Worm (Caenorhabditis elegans): ENCODE measurements around the gene vgln-1.

- TF ChIP-seq fkh-10 (GFP tag; optimal IDR thresholded peaks at IDR 0.05) = no peak
- TF ChIP-seq hlh-30 (tag; optimal IDR thresholded peaks at IDR 0.05; ENCODE audit: insufficient read depth) = no peak
- no peak for TF ChIP-seq ceh-45 (GFP tag; IDR thresholded peaks at IDR 0.05)
- TF ChIP-seq pqm-1 (tag; optimal IDR thresholded peaks at IDR 0.05) = no peak
- no peak for TF ChIP-seq pha-4 (tag; optimal IDR thresholded peaks at IDR 0.05)
- no peak for TF ChIP-seq lin-11 (tag; optimal IDR thresholded peaks at IDR 0.05)
- TF ChIP-seq tbx-2 (tag; optimal IDR thresholded peaks at IDR 0.05) = no peak
- no peak for TF ChIP-seq ztf-16 (tag; optimal IDR thresholded peaks at IDR 0.05)
- no peak for TF ChIP-seq nfya-1 (tag; optimal IDR thresholded peaks at IDR 0.05)
- TF ChIP-seq unc-86 (tag; optimal IDR thresholded peaks at IDR 0.05) = no peak
- no peak for TF ChIP-seq pat-9 (tag; optimal IDR thresholded peaks at IDR 0.05)
- no peak for TF ChIP-seq ceh-9 (tag; optimal IDR thresholded peaks at IDR 0.05)
These were observed 48.8 kb downstream of the vgln-1 start, which contains the start of gene rnh-1.2 for ce11 chrII:9841985-9842505.

All from whole organism, late embryonic.